Worm (Caenorhabditis elegans) whole organism, L2 larva: ENCODE measurements around the gene srsx-38.
"Not testable (repeated sequence)": the region's sequence is repeated elsewhere in the genome, so short reads cannot be mapped to it uniquely, and the experiment has no call there.

Experiments
- R02D3.7 ChIP-seq: fragments of 150-350 bp; optimal IDR thresholded peaks from 2 replicates; lab custom pipeline; 2014; ENCODE audit warnings: missing biosample characterization, missing genetic modification characterization
- Y55F3AM.14 ChIP-seq: fragments of 200-800 bp; sonication (Bioruptor generic); optimal IDR thresholded peaks from 2 replicates; lab custom pipeline; 2018; ENCODE audit warnings: mild to moderate bottlenecking, missing genetic modification characterization, missing compliant biosample characterization
- ZK546.5 ChIP-seq: sonication (generic microtip); optimal IDR thresholded peaks from 2 replicates; lab custom pipeline; 2017; ENCODE audit warnings: missing biosample characterization, missing genetic modification characterization
- aly-2 ChIP-seq: fragments of 150-350 bp; optimal IDR thresholded peaks from 2 replicates; lab custom pipeline; 2014; ENCODE audit warnings: missing biosample characterization, missing genetic modification characterization
- ama-1 ChIP-seq: fragments of 150-350 bp; optimal IDR thresholded peaks from 2 replicates; lab custom pipeline; 2018; ENCODE audit warnings: inconsistent platforms
- ceh-16 ChIP-seq: fragments of 150-350 bp; optimal IDR thresholded peaks from 2 replicates; lab custom pipeline; 2014; ENCODE audit warnings: missing biosample characterization, missing genetic modification characterization
- crh-2 ChIP-seq: sonication (generic microtip); optimal IDR thresholded peaks from 2 replicates; lab custom pipeline; 2017; ENCODE audit warnings: missing biosample characterization, missing genetic modification characterization
- egl-27 ChIP-seq: sonication (generic microtip); optimal IDR thresholded peaks from 3 replicates; lab custom pipeline; 2017; ENCODE audit warnings: missing biosample characterization, missing genetic modification reagents, missing genetic modification characterization
- elt-1 ChIP-seq: fragments of 150-350 bp; optimal IDR thresholded peaks from 2 replicates; lab custom pipeline; 2014; ENCODE audit warnings: missing biosample characterization, missing genetic modification characterization
- elt-3 ChIP-seq: sonication (generic microtip); optimal IDR thresholded peaks from 2 replicates; lab custom pipeline; 2017; ENCODE audit warnings: missing biosample characterization, missing genetic modification characterization
- fos-1 ChIP-seq: fragments of 150-350 bp; optimal IDR thresholded peaks from 2 replicates; lab custom pipeline; 2014; ENCODE audit warnings: missing biosample characterization, missing genetic modification characterization
- gmeb-1 ChIP-seq: fragments of 150-350 bp; optimal IDR thresholded peaks from 2 replicates; lab custom pipeline; 2014; ENCODE audit warnings: missing biosample characterization, missing genetic modification characterization
- lin-11 ChIP-seq: fragments of 150-350 bp; sonication (generic microtip); optimal IDR thresholded peaks from 2 replicates; lab custom pipeline; 2014; ENCODE audit warnings: missing biosample characterization, missing genetic modification characterization, inconsistent platforms, mixed read lengths
- lin-13 ChIP-seq: fragments of 150-350 bp; optimal IDR thresholded peaks from 2 replicates; lab custom pipeline; 2014; ENCODE audit warnings: missing biosample characterization, missing genetic modification reagents, missing genetic modification characterization
- lin-39 ChIP-seq: fragments of 150-350 bp; optimal IDR thresholded peaks from 2 replicates; lab custom pipeline; 2014; ENCODE audit warnings: missing biosample characterization, missing genetic modification reagents, missing genetic modification characterization
- lsy-2 ChIP-seq, 2 experiments: fragments of 150-350 bp in 1 of 2; sonication (generic microtip) in 1 of 2; optimal IDR thresholded peaks; 2 replicates each; lab custom pipeline; 2014 to 2017; ENCODE audit warnings: missing biosample characterization in 2 of 2, missing genetic modification characterization in 2 of 2
- mab-5 ChIP-seq: fragments of 150-350 bp; optimal IDR thresholded peaks from 2 replicates; lab custom pipeline; 2014; ENCODE audit warnings: missing biosample characterization, missing genetic modification characterization
- mbf-1 ChIP-seq: sonication (generic microtip); optimal IDR thresholded peaks from 2 replicates; lab custom pipeline; 2017; ENCODE audit warnings: missing biosample characterization, missing genetic modification characterization
- nhr-10 ChIP-seq: sonication (generic microtip); optimal IDR thresholded peaks from 2 replicates; lab custom pipeline; 2017; ENCODE audit warnings: missing biosample characterization, missing genetic modification characterization
- nhr-11 ChIP-seq: fragments of 150-350 bp; optimal IDR thresholded peaks from 2 replicates; lab custom pipeline; 2014; ENCODE audit warnings: missing biosample characterization, missing genetic modification characterization
- nhr-12 ChIP-seq: fragments of 150-350 bp; optimal IDR thresholded peaks from 2 replicates; lab custom pipeline; 2014; ENCODE audit warnings: missing biosample characterization, missing genetic modification characterization
- nhr-129 ChIP-seq: fragments of 150-350 bp; optimal IDR thresholded peaks from 2 replicates; lab custom pipeline; 2014; ENCODE audit warnings: missing biosample characterization, missing genetic modification characterization
- nhr-21 ChIP-seq: fragments of 150-350 bp; optimal IDR thresholded peaks from 2 replicates; lab custom pipeline; 2014; ENCODE audit warnings: missing biosample characterization, missing genetic modification characterization
- nhr-6 ChIP-seq: fragments of 150-350 bp; optimal IDR thresholded peaks from 2 replicates; lab custom pipeline; 2014; ENCODE audit warnings: missing biosample characterization, missing genetic modification characterization
- nhr-77 ChIP-seq: fragments of 150-350 bp; optimal IDR thresholded peaks from 2 replicates; lab custom pipeline; 2014; ENCODE audit warnings: missing biosample characterization, missing genetic modification characterization
- sem-4 ChIP-seq: fragments of 150-350 bp; optimal IDR thresholded peaks from 2 replicates; lab custom pipeline; 2014; ENCODE audit warnings: missing biosample characterization, missing genetic modification reagents, missing genetic modification characterization
- skn-1 ChIP-seq: sonication (generic microtip); optimal IDR thresholded peaks from 2 replicates; lab custom pipeline; 2017; ENCODE audit warnings: missing biosample characterization, missing genetic modification characterization
- sma-3 ChIP-seq: sonication (generic microtip); optimal IDR thresholded peaks from 2 replicates; lab custom pipeline; 2016; ENCODE audit warnings: missing genetic modification reagents, missing genetic modification characterization, missing compliant biosample characterization
- sma-9 ChIP-seq, 2 experiments: fragments of 150-350 bp in 1 of 2; sonication (generic microtip) in 1 of 2; optimal IDR thresholded peaks; 2 replicates each; lab custom pipeline; 2014 to 2016; ENCODE audit warnings: missing genetic modification characterization in 2 of 2, mild to moderate bottlenecking in 1 of 2, missing biosample characterization in 1 of 2, missing compliant biosample characterization in 1 of 2, missing genetic modification reagents in 1 of 2, moderate library complexity in 1 of 2
- snpc-4 ChIP-seq: fragments of 150-350 bp; optimal IDR thresholded peaks from 2 replicates; lab custom pipeline; 2014; ENCODE audit warnings: missing biosample characterization, missing genetic modification characterization
- unc-39 ChIP-seq: fragments of 150-350 bp; optimal IDR thresholded peaks from 2 replicates; lab custom pipeline; 2014; ENCODE audit warnings: missing biosample characterization, missing genetic modification characterization
- unc-55 ChIP-seq: fragments of 150-350 bp; sonication (generic microtip); optimal IDR thresholded peaks from 3 replicates; lab custom pipeline; 2014; ENCODE audit warnings: missing biosample characterization, missing genetic modification reagents, missing genetic modification characterization
- zag-1 ChIP-seq: fragments of 150-350 bp; optimal IDR thresholded peaks from 2 replicates; lab custom pipeline; 2014; ENCODE audit warnings: missing biosample characterization, missing genetic modification characterization
- ztf-1 ChIP-seq: fragments of 200-800 bp; sonication (Bioruptor generic); conservative IDR thresholded peaks from 2 replicates; pipeline ENCODE4 v1.3.6; 2022; ENCODE audit warnings: missing genetic modification characterization, missing compliant biosample characterization
- ztf-11 ChIP-seq: sonication (generic microtip); optimal IDR thresholded peaks from 2 replicates; lab custom pipeline; 2017; ENCODE audit warnings: missing biosample characterization, missing genetic modification characterization

srsx-38 gene

DNA sequence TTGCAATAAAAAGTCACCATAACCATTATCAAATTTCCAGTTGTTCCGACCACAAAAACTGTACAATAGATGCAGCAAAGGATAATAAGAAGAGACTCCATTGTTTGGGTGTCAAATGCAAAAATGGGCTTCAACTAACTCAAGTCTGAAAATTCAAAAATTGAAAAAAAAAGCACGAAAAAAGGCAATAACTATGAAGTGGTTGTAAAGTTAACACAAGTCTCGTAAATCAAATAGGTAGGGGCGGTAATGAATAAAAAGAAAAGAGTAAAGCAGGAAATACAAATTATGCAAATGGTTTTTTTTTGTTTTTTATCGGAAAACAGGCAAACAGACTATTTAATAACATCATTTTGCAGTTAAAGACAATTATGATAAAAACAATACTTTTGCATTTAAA lies at the start of gene srsx-38:
Gene srsx-38 (minus strand): TSS at position 101 of the 400 bp plus-strand sequence.
- TF ChIP-seq sma-3; R02D3.7 (tag; lab: Kevin White, UChicago); fos-1 (tag; lab: Kevin White, UChicago): not testable (repeated sequence)

DNA sequence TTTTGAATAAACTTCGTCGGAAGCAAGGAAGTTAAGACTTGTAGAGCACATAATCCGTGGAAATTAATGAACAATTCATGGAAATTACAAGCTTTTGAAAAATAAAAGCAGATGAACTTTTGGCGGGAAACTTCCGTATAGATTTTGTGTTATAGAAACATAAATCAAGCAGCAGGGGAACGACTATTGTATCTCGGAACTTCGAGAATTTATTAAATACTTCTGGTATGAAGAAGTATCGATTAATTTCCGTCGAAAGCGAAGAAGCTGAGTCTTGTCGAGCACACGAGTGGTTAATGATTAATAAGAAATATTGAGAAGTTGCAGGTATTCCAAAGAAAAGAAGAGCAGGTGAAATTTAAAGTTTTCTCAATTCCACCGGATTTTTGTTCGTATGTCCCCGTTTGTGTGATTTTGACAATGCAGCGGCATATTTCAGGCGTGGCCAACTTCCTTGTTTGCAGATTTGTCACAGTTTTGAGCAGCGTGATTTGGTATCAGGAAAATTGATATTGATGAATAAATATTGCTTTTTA lies 43.0 kb upstream of the srsx-38 start, which contains the start of gene srh-147:
Gene srh-147 (minus strand): TSS at position 51 of the 536 bp plus-strand sequence.
- not testable (repeated sequence) for TF ChIP-seq mab-5 (tag; lab: Kevin White, UChicago); nhr-11; sma-9 (GFP tag; optimal IDR thresholded peaks at IDR 0.05; lab: Kevin White, UChicago); sma-9 (tag; optimal IDR thresholded peaks at IDR 0.05; lab: Kevin White, UChicago)

DNA sequence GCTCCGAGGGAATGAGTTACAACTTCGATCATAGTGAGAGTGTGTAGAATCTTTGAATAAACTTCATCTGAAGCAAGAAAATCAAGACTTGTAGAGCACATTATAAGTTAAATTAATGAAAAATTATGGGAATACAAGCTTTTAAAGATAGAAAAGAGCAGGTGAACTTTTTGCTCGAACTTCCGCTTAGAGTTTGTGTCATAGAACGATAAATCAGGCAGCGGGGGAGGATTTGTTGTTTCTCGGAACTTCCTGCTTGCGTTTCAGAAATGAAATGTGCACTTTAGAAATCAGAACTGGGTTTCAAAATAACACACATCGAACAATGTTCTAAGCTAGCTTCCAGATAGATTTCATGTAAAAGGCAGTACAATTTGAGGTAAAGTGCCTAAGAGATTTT lies 33.8 kb upstream of the srsx-38 start, which contains the start of gene srh-149:
Gene srh-149 (minus strand): TSS at position 101 of the 400 bp plus-strand sequence.
- TF ChIP-seq crh-2 (tag; lab: Kevin White, UChicago) (no peak), Y55F3AM.14 (no peak), lin-39 (tag; lab: Kevin White, UChicago) (no peak), ama-1 (no peak), lin-11 (tag; lab: Kevin White, UChicago) (no peak), nhr-11 (no peak), skn-1 (no peak), aly-2 (tag; lab: Kevin White, UChicago) (no peak)

DNA sequence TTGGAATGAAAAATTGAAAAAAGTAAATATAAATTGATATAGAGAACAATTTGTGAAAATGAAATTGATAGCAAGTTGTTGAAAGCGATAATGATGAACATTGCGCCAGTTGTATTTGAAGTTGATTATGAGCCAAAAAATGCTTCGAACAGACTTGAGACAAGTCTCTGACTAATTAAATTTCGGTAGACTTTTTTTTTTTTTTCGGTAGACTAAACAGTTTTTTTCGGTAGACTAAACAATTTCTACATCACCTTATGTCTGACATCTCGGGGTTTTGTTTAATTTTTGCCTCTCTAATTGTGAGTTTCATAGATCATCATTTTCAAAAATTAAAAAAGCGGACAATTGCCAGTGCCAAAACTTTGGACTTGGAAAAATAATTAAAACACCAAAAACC lies 26.3 kb upstream of the srsx-38 start, which contains the start of gene srbc-54:
Gene srbc-54 (minus strand): TSS at position 101 of the 400 bp plus-strand sequence.
- no peak for TF ChIP-seq aly-2 (tag; lab: Kevin White, UChicago)
- TF ChIP-seq nhr-12 (tag; lab: Kevin White, UChicago) = no peak
- TF ChIP-seq lsy-2 (tag; optimal IDR thresholded peaks at IDR 0.05; lab: Kevin White, UChicago) = no peak
- TF ChIP-seq ztf-11 (tag; lab: Kevin White, UChicago) = no peak
- TF ChIP-seq zag-1 (tag; lab: Kevin White, UChicago) = no peak
- TF ChIP-seq nhr-21 (tag; lab: Kevin White, UChicago) = no peak
- TF ChIP-seq unc-55 (GFP tag; lab: Kevin White, UChicago) = no peak
- no peak for TF ChIP-seq unc-39 (tag; lab: Kevin White, UChicago)
- TF ChIP-seq Y55F3AM.14 = no peak
- TF ChIP-seq elt-3 (tag; lab: Kevin White, UChicago) = no peak
- no peak for TF ChIP-seq crh-2 (tag; lab: Kevin White, UChicago)
- TF ChIP-seq nhr-129 (tag; lab: Kevin White, UChicago) = no peak
- TF ChIP-seq elt-1 (tag; lab: Kevin White, UChicago) = no peak

DNA sequence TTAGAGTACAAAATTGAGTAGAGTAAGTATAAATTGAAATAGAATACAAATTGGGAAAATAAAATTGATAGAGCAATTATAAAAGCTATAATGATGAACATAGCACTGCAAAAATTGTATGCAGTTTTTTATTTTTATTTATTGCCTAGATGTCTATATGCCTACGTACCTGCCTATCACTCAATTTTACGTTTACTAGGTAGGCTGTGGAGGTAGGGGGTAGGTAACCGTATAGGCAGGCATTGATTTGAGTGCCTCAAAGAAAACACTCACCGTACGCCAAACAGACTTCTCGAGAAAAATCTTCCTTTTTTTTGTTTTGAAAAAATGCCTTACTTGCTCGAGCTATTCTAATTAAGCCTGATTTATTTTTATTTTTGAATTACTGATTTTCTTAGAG lies 24.3 kb upstream of the srsx-38 start, which contains the start of gene srbc-56:
Gene srbc-56 (minus strand): TSS at position 101 of the 400 bp plus-strand sequence.
- no peak for TF ChIP-seq lin-13
- TF ChIP-seq ama-1 = no peak
- TF ChIP-seq sem-4 = no peak
- no peak for TF ChIP-seq snpc-4 (tag; lab: Kevin White, UChicago)
- TF ChIP-seq nhr-129 (tag; lab: Kevin White, UChicago) = no peak
- TF ChIP-seq nhr-6 (tag; lab: Kevin White, UChicago) = no peak
- no peak for TF ChIP-seq ZK546.5
- TF ChIP-seq mbf-1 (tag; lab: Kevin White, UChicago) = no peak
- TF ChIP-seq ceh-16 (tag; lab: Kevin White, UChicago) = no peak
- no peak for TF ChIP-seq gmeb-1
- TF ChIP-seq ztf-11 (tag; lab: Kevin White, UChicago) = no peak
- TF ChIP-seq nhr-77 (tag; lab: Kevin White, UChicago) = no peak
- no peak for TF ChIP-seq ztf-1 (GFP tag; lab: Robert Waterston, UW)
- TF ChIP-seq aly-2 (tag; lab: Kevin White, UChicago) = no peak
- TF ChIP-seq nhr-21 (tag; lab: Kevin White, UChicago) = no peak
- no peak for TF ChIP-seq nhr-11
- no peak for TF ChIP-seq lin-11 (tag; lab: Kevin White, UChicago)
- no peak for TF ChIP-seq lin-39 (tag; lab: Kevin White, UChicago)
- TF ChIP-seq nhr-10 (tag; lab: Kevin White, UChicago) = no peak
- TF ChIP-seq egl-27 (tag; lab: Kevin White, UChicago) = no peak
- TF ChIP-seq, all 48 proteins: peak for 0
